Worm (Caenorhabditis elegans) whole organism, early embryonic: ENCODE data around the gene Y49F6B.12.

Experiments used
- aly-1 ChIP-seq: sonication (generic microtip); optimal IDR thresholded peaks from 2 replicates; lab custom pipeline; 2016; ENCODE audit warnings: missing genetic modification characterization, missing compliant biosample characterization
- ama-1 ChIP-seq: fragments of 150-350 bp; optimal IDR thresholded peaks from 2 replicates; lab custom pipeline; 2014
- flt-1 ChIP-seq: fragments of 200-800 bp; sonication (Bioruptor generic); IDR thresholded peaks from 2 replicates; pipeline ENCODE4 v1.3.6; 2022; ENCODE audit warnings: missing genetic modification characterization, missing compliant biosample characterization
- hmbx-1 ChIP-seq: sonication (generic microtip); optimal IDR thresholded peaks from 2 replicates; lab custom pipeline; 2016; ENCODE audit warnings: mild to moderate bottlenecking, missing genetic modification characterization, missing compliant biosample characterization
- pes-1 ChIP-seq: fragments of 200-800 bp; sonication (Bioruptor generic); IDR thresholded peaks from 2 replicates; pipeline ENCODE4 v1.3.6; 2022; ENCODE audit warnings: missing genetic modification reagents, missing genetic modification characterization, missing compliant biosample characterization
- sea-1 ChIP-seq: fragments of 200-800 bp; sonication (Bioruptor generic); conservative IDR thresholded peaks from 2 replicates; pipeline ENCODE4 v1.3.6; 2022; ENCODE audit warnings: missing genetic modification characterization, missing compliant biosample characterization

DNA sequence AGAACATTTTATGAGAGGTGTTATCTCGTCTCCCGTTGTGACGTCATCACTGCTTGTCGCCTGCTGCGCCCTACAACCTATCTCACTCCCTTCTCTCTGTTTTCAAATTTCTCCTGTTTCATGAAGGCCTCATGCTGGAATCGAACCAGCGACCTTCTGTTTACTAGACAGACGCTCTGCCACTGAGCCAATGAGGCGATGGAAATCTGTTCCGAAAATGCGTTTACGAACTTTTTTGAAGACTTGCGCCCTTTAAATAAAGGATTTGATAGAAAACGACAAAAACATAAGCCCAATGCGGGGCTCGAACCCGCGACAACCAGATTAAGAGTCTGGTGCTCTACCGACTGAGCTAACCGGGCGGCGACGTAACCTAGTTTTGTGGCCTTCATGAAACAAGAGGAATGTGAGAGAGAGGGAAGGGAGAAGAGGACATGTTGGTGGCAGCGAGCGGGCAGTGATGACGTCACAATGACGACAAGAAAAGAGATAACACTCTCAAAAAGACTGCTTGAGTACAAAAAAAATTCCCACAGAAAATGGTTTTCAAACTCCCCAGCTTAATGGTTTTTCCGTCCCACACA, 46.8 kb upstream of the Y49F6B.12 start, which contains the start of gene clec-126:
- peak; percentile 52 for TF ChIP-seq hmbx-1 (tag; lab: Kevin White, UChicago)
- TF ChIP-seq pes-1 (GFP tag; lab: Robert Waterston, UW), result peak; percentile 90
- peak; percentile 87 for TF ChIP-seq flt-1 (GFP tag; lab: Robert Waterston, UW)
- peak; percentile 86 for TF ChIP-seq sea-1 (GFP tag; lab: Robert Waterston, UW)
- no peak for TF ChIP-seq ama-1 (lab: Kevin White, UChicago)
- TF ChIP-seq aly-1 (tag; lab: Kevin White, UChicago), result peak; percentile 84
